Worm (Caenorhabditis elegans) whole organism, L4 larva: ENCODE results near the gene cuc-1.

ENCODE experiments used
- F10B5.3 ChIP-seq: sonication (generic microtip); optimal IDR thresholded peaks from 2 replicates; lab custom pipeline; 2016; ENCODE audit warnings: mild to moderate bottlenecking, missing genetic modification characterization, missing compliant biosample characterization
- F26F4.8 ChIP-seq: fragments of 200-800 bp; sonication (Bioruptor generic); conservative IDR thresholded peaks from 2 replicates; pipeline ENCODE4 v1.3.6; 2022; ENCODE audit warnings: missing genetic modification characterization, missing compliant biosample characterization
- F37D6.2 ChIP-seq: sonication (generic microtip); optimal IDR thresholded peaks from 2 replicates; lab custom pipeline; 2016; ENCODE audit warnings: mild to moderate bottlenecking, missing genetic modification characterization, missing compliant biosample characterization
- F44E2.7 ChIP-seq: fragments of 200-800 bp; sonication (Bioruptor generic); IDR thresholded peaks from 2 replicates; pipeline ENCODE4 v2.1.2; 2022; ENCODE audit warnings: missing genetic modification characterization, missing compliant biosample characterization
- Y5F2A.4 ChIP-seq: fragments of 200-800 bp; sonication (Bioruptor generic); optimal IDR thresholded peaks from 2 replicates; lab custom pipeline; 2018; ENCODE audit warnings: mild to moderate bottlenecking, missing genetic modification characterization, missing compliant biosample characterization
- ZK337.2 ChIP-seq: fragments of 200-800 bp; sonication (Bioruptor generic); IDR thresholded peaks from 2 replicates; pipeline ENCODE4 v1.3.6; 2022; ENCODE audit warnings: missing genetic modification reagents, missing genetic modification characterization, missing compliant biosample characterization
- aha-1 ChIP-seq: fragments of 150-350 bp; peaks from one replicate; lab custom pipeline; 2014; ENCODE audit warnings: missing biosample characterization, missing genetic modification characterization
- ama-1 ChIP-seq: fragments of 150-350 bp; optimal IDR thresholded peaks from 2 replicates; lab custom pipeline; 2014; ENCODE audit warnings: inconsistent platforms, mixed read lengths
- ceh-20 ChIP-seq: fragments of 200-800 bp; sonication (Bioruptor generic); IDR thresholded peaks from 2 replicates; pipeline ENCODE4 v1.3.6; 2022; ENCODE audit warnings: missing genetic modification reagents, missing genetic modification characterization, missing compliant biosample characterization
- daf-16 ChIP-seq, 3 experiments: sonication (generic microtip); optimal IDR thresholded peaks; 2 replicates each; lab custom pipeline; 2016 to 2017; ENCODE audit warnings: missing genetic modification characterization in 3 of 3, missing genetic modification reagents in 3 of 3, mild to moderate bottlenecking in 2 of 3, missing compliant biosample characterization in 2 of 3, missing biosample characterization in 1 of 3, moderate library complexity in 1 of 3
- daf-19 ChIP-seq: fragments of 200-800 bp; sonication (Bioruptor generic); conservative IDR thresholded peaks from 2 replicates; pipeline ENCODE4 v1.3.6; 2022; ENCODE audit warnings: missing genetic modification characterization, missing compliant biosample characterization
- daf-8 ChIP-seq: fragments of 200-800 bp; sonication (Bioruptor generic); IDR thresholded peaks from 2 replicates; pipeline ENCODE4 v1.3.6; 2022; ENCODE audit warnings: missing genetic modification characterization, missing compliant biosample characterization
- dpl-1 ChIP-seq: fragments of 150-350 bp; optimal IDR thresholded peaks from 2 replicates; lab custom pipeline; 2014; ENCODE audit warnings: missing biosample characterization, missing genetic modification reagents, missing genetic modification characterization
- dve-1 ChIP-seq: sonication (generic microtip); optimal IDR thresholded peaks from 2 replicates; lab custom pipeline; 2017; ENCODE audit warnings: antibody characterized with exemption, mild to moderate bottlenecking, missing genetic modification characterization, missing compliant biosample characterization; ENCODE audit not compliant: insufficient read depth
- fkh-10 ChIP-seq: fragments of 150-350 bp; optimal IDR thresholded peaks from 2 replicates; lab custom pipeline; 2014; ENCODE audit warnings: missing biosample characterization, missing genetic modification reagents, missing genetic modification characterization
- fos-1 ChIP-seq: fragments of 150-350 bp; optimal IDR thresholded peaks from 2 replicates; lab custom pipeline; 2014; ENCODE audit warnings: missing biosample characterization, missing genetic modification characterization
- gei-8 ChIP-seq: fragments of 200-800 bp; sonication (Bioruptor generic); optimal IDR thresholded peaks from 2 replicates; lab custom pipeline; 2018; ENCODE audit warnings: mild to moderate bottlenecking, missing genetic modification characterization, missing compliant biosample characterization
- hmg-1.1 ChIP-seq: fragments of 200-800 bp; sonication (Bioruptor generic); IDR thresholded peaks from 2 replicates; pipeline ENCODE4 v1.3.6; 2022; ENCODE audit warnings: missing genetic modification reagents, missing genetic modification characterization, missing compliant biosample characterization
- lin-15B ChIP-seq: fragments of 150-350 bp; sonication (generic microtip); optimal IDR thresholded peaks from 3 replicates; lab custom pipeline; 2014; ENCODE audit warnings: missing biosample characterization, missing genetic modification characterization
- lin-39 ChIP-seq: fragments of 150-350 bp; optimal IDR thresholded peaks from 2 replicates; lab custom pipeline; 2014; ENCODE audit warnings: missing biosample characterization, missing genetic modification reagents, missing genetic modification characterization
- lir-3 ChIP-seq: sonication (generic microtip); optimal IDR thresholded peaks from 2 replicates; lab custom pipeline; 2016; ENCODE audit warnings: mild to moderate bottlenecking, missing genetic modification characterization, missing compliant biosample characterization
- lsy-2 ChIP-seq, 2 experiments: fragments of 150-350 bp in 1 of 2; sonication (generic microtip) in 1 of 2; optimal IDR thresholded peaks; 2 replicates each; lab custom pipeline; 2014 to 2017; ENCODE audit warnings: missing biosample characterization in 2 of 2, missing genetic modification characterization in 2 of 2
- mdt-29 ChIP-seq: fragments of 200-800 bp; sonication (Bioruptor generic); IDR thresholded peaks from 2 replicates; pipeline ENCODE4 v1.3.6; 2022; ENCODE audit warnings: missing genetic modification reagents, missing genetic modification characterization, missing compliant biosample characterization
- mep-1 ChIP-seq: fragments of 150-350 bp; sonication (generic microtip); optimal IDR thresholded peaks from 3 replicates; lab custom pipeline; 2014; ENCODE audit warnings: missing biosample characterization, missing genetic modification characterization
- mes-2 ChIP-seq: sonication (generic microtip); optimal IDR thresholded peaks from 2 replicates; lab custom pipeline; 2016; ENCODE audit warnings: missing genotype, mild to moderate bottlenecking, missing genetic modification characterization, missing compliant biosample characterization; ENCODE audit not compliant: poor library complexity, severe bottlenecking
- mxl-3 ChIP-seq: fragments of 200-800 bp; sonication (Bioruptor generic); optimal IDR thresholded peaks from 2 replicates; lab custom pipeline; 2018; ENCODE audit warnings: mild to moderate bottlenecking, missing genetic modification characterization, missing compliant biosample characterization
- nhr-102 ChIP-seq: sonication (generic microtip); optimal IDR thresholded peaks from 2 replicates; lab custom pipeline; 2016; ENCODE audit warnings: mild to moderate bottlenecking, missing genetic modification characterization, moderate library complexity, missing compliant biosample characterization
- nhr-11 ChIP-seq: fragments of 150-350 bp; optimal IDR thresholded peaks from 2 replicates; lab custom pipeline; 2014; ENCODE audit warnings: missing biosample characterization, missing genetic modification characterization
- nhr-111 ChIP-seq: fragments of 200-800 bp; sonication (Bioruptor generic); optimal IDR thresholded peaks from 2 replicates; lab custom pipeline; 2018; ENCODE audit warnings: mild to moderate bottlenecking, missing genetic modification characterization, missing compliant biosample characterization
- nhr-28 ChIP-seq: fragments of 150-350 bp; optimal IDR thresholded peaks from 2 replicates; lab custom pipeline; 2014; ENCODE audit warnings: missing biosample characterization, missing genetic modification characterization
- nhr-41 ChIP-seq: fragments of 200-800 bp; sonication (Bioruptor generic); IDR thresholded peaks from 2 replicates; pipeline ENCODE4 v1.3.6; 2022; ENCODE audit warnings: missing genetic modification reagents, missing genetic modification characterization, missing compliant biosample characterization
- nhr-6 ChIP-seq: fragments of 150-350 bp; optimal IDR thresholded peaks from 2 replicates; lab custom pipeline; 2014; ENCODE audit warnings: missing biosample characterization, missing genetic modification characterization
- rbr-2 ChIP-seq: sonication (generic microtip); optimal IDR thresholded peaks from 2 replicates; lab custom pipeline; 2016; ENCODE audit warnings: missing genotype, missing genetic modification characterization, missing compliant biosample characterization
- set-16 ChIP-seq: fragments of 200-800 bp; sonication (Bioruptor generic); IDR thresholded peaks from 2 replicates; pipeline ENCODE4 v1.3.6; 2022; ENCODE audit warnings: missing genetic modification reagents, missing genetic modification characterization, missing compliant biosample characterization
- unc-130 ChIP-seq: sonication (generic microtip); optimal IDR thresholded peaks from 2 replicates; lab custom pipeline; 2016; ENCODE audit warnings: missing genetic modification reagents, missing genetic modification characterization, missing compliant biosample characterization
- zip-2 ChIP-seq: fragments of 150-350 bp; optimal IDR thresholded peaks from 2 replicates; lab custom pipeline; 2014; ENCODE audit warnings: missing biosample characterization, missing genetic modification characterization

Gene cuc-1

ce11 chrIII:7854494-7855184, 6.1 kb downstream of the cuc-1 start, which contains the start of gene rpl-35 (continued):
- TF ChIP-seq unc-130: peak; percentile 99
- TF ChIP-seq nhr-6 (tag; lab: Kevin White, UChicago): peak; percentile 99
- peak; percentile 99 for TF ChIP-seq ZK337.2
- peak; percentile 92 for TF ChIP-seq lin-39
- TF ChIP-seq nhr-11 (tag; lab: Kevin White, UChicago): peak; percentile 99
- TF ChIP-seq mdt-29 (GFP tag; lab: Robert Waterston, UW): peak; percentile 98
- no peak for TF ChIP-seq F26F4.8 (GFP tag; lab: Robert Waterston, UW)
- peak; percentile 100 for TF ChIP-seq mes-2 (tag; lab: Kevin White, UChicago)
- TF ChIP-seq gei-8: peak; percentile 90
- TF ChIP-seq daf-8 (GFP tag; lab: Robert Waterston, UW): peak; percentile 85; the same call in 1 of the 2 replicates
- TF ChIP-seq F10B5.3 (tag; lab: Kevin White, UChicago): peak; percentile 93
- peak; percentile 93 for TF ChIP-seq ama-1 (lab: Kevin White, UChicago)
- peak; percentile 92 to 97 for TF ChIP-seq daf-16 (GFP tag; optimal IDR thresholded peaks at IDR 0.05; lab: Kevin White, UChicago)
- peak; percentile 92 for TF ChIP-seq daf-16 (tag; optimal IDR thresholded peaks at IDR 0.05; lab: Kevin White, UChicago)
- peak; percentile 83 for TF ChIP-seq lir-3 (tag; lab: Kevin White, UChicago)
- peak; percentile 93 for TF ChIP-seq zip-2 (tag; lab: Kevin White, UChicago)
- TF ChIP-seq hmg-1.1 (GFP tag; lab: Robert Waterston, UW): peak; percentile 99
- TF ChIP-seq rbr-2 (tag; lab: Kevin White, UChicago): peak; percentile 99
- TF ChIP-seq lin-15B (tag; lab: Kevin White, UChicago): peak; percentile 98
- no peak; the same call in 1 of the 2 replicates for TF ChIP-seq set-16 (GFP tag; lab: Robert Waterston, UW)
- peak; percentile 98 for TF ChIP-seq mxl-3 (GFP tag; lab: Kevin White, UChicago)
- TF ChIP-seq dve-1 (tag; lab: Kevin White, UChicago): peak; percentile 100
- TF ChIP-seq nhr-102 (tag; lab: Kevin White, UChicago): peak; percentile 99
- TF ChIP-seq nhr-41 (GFP tag; lab: Robert Waterston, UW): peak; percentile 99
- TF ChIP-seq fos-1 (tag; lab: Kevin White, UChicago): peak; percentile 88
- TF ChIP-seq nhr-28 (tag; lab: Kevin White, UChicago): peak; percentile 99
- TF ChIP-seq F44E2.7 (GFP tag; lab: Robert Waterston, UW): peak; percentile 96
- peak; percentile 96 for TF ChIP-seq nhr-111 (GFP tag; lab: Kevin White, UChicago)
- peak; percentile 100 for TF ChIP-seq mep-1 (tag; lab: Kevin White, UChicago)
- TF ChIP-seq Y5F2A.4 (GFP tag; lab: Kevin White, UChicago): peak; percentile 95
- peak; percentile 99 for TF ChIP-seq daf-19 (GFP tag; lab: Robert Waterston, UW)
- peak; percentile 99 for TF ChIP-seq ceh-20
- peak; percentile 100 for TF ChIP-seq dpl-1 (GFP tag; lab: Kevin White, UChicago)
- TF ChIP-seq F37D6.2: peak; percentile 97
- TF ChIP-seq, all 104 proteins: peak for 98

DNA sequence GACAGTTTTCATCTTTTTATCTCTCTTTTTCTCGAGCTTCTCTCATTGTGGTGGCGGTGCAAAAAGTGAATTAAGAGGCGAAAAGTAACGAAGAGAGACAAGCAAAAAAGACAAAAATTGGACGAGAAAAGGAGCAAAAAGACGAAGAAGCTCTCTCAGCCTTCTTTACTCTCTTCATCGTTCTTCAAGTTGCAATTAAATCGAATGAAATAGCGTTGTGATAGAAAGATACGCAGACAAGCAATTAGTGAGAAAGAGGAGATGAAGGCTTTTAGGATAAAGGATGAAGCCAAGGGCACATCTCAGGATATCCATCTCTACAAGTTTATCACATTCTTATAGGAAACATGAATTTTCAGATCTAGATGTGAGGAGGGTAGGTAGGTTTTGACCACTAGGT, 12.6 kb downstream of the cuc-1 start:
- TF ChIP-seq fkh-10 (GFP tag; lab: Kevin White, UChicago): peak; percentile 17
- TF ChIP-seq aha-1 (tag; lab: Kevin White, UChicago): peak; percentile 69
- TF ChIP-seq lsy-2 (tag; optimal IDR thresholded peaks at IDR 0.05; lab: Kevin White, UChicago): peak in 1 of 2 experiments; percentile 22
- TF ChIP-seq lin-15B (tag; lab: Kevin White, UChicago): no peak

ce11 chrIII:7843536-7843935, 17.2 kb downstream of the cuc-1 start, which contains the start of gene ZK652.8:
Gene ZK652.8, minus strand, starts transcription at chrIII:7843636.
- TF ChIP-seq mes-2 (tag; lab: Kevin White, UChicago) (no peak), nhr-41 (GFP tag; lab: Robert Waterston, UW) (no peak), rbr-2 (tag; lab: Kevin White, UChicago) (no peak), aha-1 (tag; lab: Kevin White, UChicago) (peak; percentile 59), mxl-3 (GFP tag; lab: Kevin White, UChicago) (no peak)
